Fruit fly (Drosophila melanogaster) whole organism, pupa: ENCODE results near the gene Lcp65Ae.
A peak's percentile ranks its signal among the peaks of the same experiment; 100 is the strongest.

Experiments
- CG10348 ChIP-seq: fragments of 200-800 bp; sonication (Bioruptor generic); IDR thresholded peaks from 2 replicates; pipeline ENCODE4 v1.3.6; 2022; ENCODE audit warnings: missing biosample characterization, missing genetic modification characterization
- CG15710 ChIP-seq: fragments of 200-800 bp; sonication (Bioruptor generic); optimal IDR thresholded peaks from 2 replicates; lab custom pipeline; 2018; ENCODE audit warnings: missing biosample characterization, mild to moderate bottlenecking, missing genetic modification characterization, moderate library complexity
- CG4496 ChIP-seq: fragments of 200-800 bp; sonication (Bioruptor generic); IDR thresholded peaks from 3 replicates; pipeline ENCODE4 v1.3.6; 2022; ENCODE audit warnings: missing biosample characterization, missing genetic modification characterization
- CG8159 ChIP-seq: fragments of 200-800 bp; sonication (Bioruptor generic); optimal IDR thresholded peaks from 3 replicates; lab custom pipeline; 2018; ENCODE audit warnings: missing biosample characterization, mild to moderate bottlenecking, missing genetic modification characterization, moderate library complexity
- D1 ChIP-seq: fragments of 200-800 bp; sonication (Bioruptor generic); optimal IDR thresholded peaks from 2 replicates; lab custom pipeline; 2018; ENCODE audit warnings: missing biosample characterization, mild to moderate bottlenecking, missing genetic modification characterization, moderate library complexity
- Snoo ChIP-seq: fragments of 200-800 bp; sonication (Bioruptor generic); optimal IDR thresholded peaks from 3 replicates; lab custom pipeline; 2017; ENCODE audit warnings: missing biosample characterization, mild to moderate bottlenecking, missing genetic modification characterization, inconsistent platforms
- gl ChIP-seq: fragments of 200-800 bp; sonication (Bioruptor generic); optimal IDR thresholded peaks from 2 replicates; lab custom pipeline; 2018; ENCODE audit warnings: missing biosample characterization, mild to moderate bottlenecking, missing genetic modification characterization

- TF ChIP-seq CG10348 (no peak), CG15710 (tag; lab: Kevin White, UChicago) (no peak), D1 (tag; lab: Kevin White, UChicago) (no peak), CG8159 (tag; lab: Kevin White, UChicago) (peak; percentile 8), gl (no peak), Snoo (tag; lab: Kevin White, UChicago) (no peak), CG4496 (GFP tag; lab: Robert Waterston, UW) (no peak)
These were observed 3.0 kb upstream of the Lcp65Ae start for dm6 chr3L:6140771-6141472.
